Fruit fly (Drosophila melanogaster) whole organism, prepupa: Measurements from ENCODE around the gene gskt.

ENCODE experiments used
- CG10631 ChIP-seq: fragments of 200-800 bp; sonication (Bioruptor generic); optimal IDR thresholded peaks from 2 replicates; lab custom pipeline; 2016; ENCODE audit warnings: missing biosample characterization, missing genetic modification characterization
- CG10669 ChIP-seq: fragments of 200-800 bp; sonication (Bioruptor generic); optimal IDR thresholded peaks from 3 replicates; lab custom pipeline; 2018; ENCODE audit warnings: missing biosample characterization, mild to moderate bottlenecking, missing genetic modification characterization, moderate library complexity
- CG11762 ChIP-seq: fragments of 200-800 bp; sonication (Bioruptor generic); optimal IDR thresholded peaks from 3 replicates; lab custom pipeline; 2016; ENCODE audit warnings: missing biosample characterization, missing genetic modification characterization; ENCODE audit not compliant: insufficient read depth
- CG11902 ChIP-seq: fragments of 200-800 bp; sonication (Bioruptor generic); optimal IDR thresholded peaks from 3 replicates; lab custom pipeline; 2016; ENCODE audit warnings: missing biosample characterization, missing genetic modification characterization
- CG15336 ChIP-seq: fragments of 200-800 bp; sonication (Bioruptor generic); IDR thresholded peaks from 2 replicates; pipeline ENCODE4 v1.3.6; 2022; ENCODE audit warnings: missing biosample characterization, missing genetic modification characterization
- CG1621 ChIP-seq: fragments of 200-800 bp; sonication (Bioruptor generic); optimal IDR thresholded peaks from 3 replicates; lab custom pipeline; 2018; ENCODE audit warnings: missing biosample characterization, mild to moderate bottlenecking, missing genetic modification characterization
- CG16779 ChIP-seq: fragments of 200-800 bp; sonication (Bioruptor generic); optimal IDR thresholded peaks from 3 replicates; lab custom pipeline; 2017; ENCODE audit warnings: missing biosample characterization, mild to moderate bottlenecking, missing genetic modification characterization
- CG3032 ChIP-seq: fragments of 200-800 bp; optimal IDR thresholded peaks from 2 replicates; lab custom pipeline; 2019; ENCODE audit warnings: missing biosample characterization, mild to moderate bottlenecking, missing genetic modification characterization, moderate library complexity
- CG31627 ChIP-seq: fragments of 200-800 bp; sonication (Bioruptor generic); optimal IDR thresholded peaks from 3 replicates; lab custom pipeline; 2016; ENCODE audit warnings: missing biosample characterization, missing genetic modification characterization
- CG32006 ChIP-seq: fragments of 200-800 bp; sonication (Bioruptor generic); optimal IDR thresholded peaks from 3 replicates; lab custom pipeline; 2017; ENCODE audit warnings: missing biosample characterization, mild to moderate bottlenecking, missing genetic modification characterization
- CG34406 ChIP-seq: fragments of 200-800 bp; sonication (Bioruptor generic); optimal IDR thresholded peaks from 3 replicates; lab custom pipeline; 2016; ENCODE audit warnings: missing biosample characterization, missing genetic modification characterization
- CG6276 ChIP-seq: fragments of 200-800 bp; sonication (Bioruptor generic); optimal IDR thresholded peaks from 2 replicates; lab custom pipeline; 2017; ENCODE audit warnings: missing biosample characterization, mild to moderate bottlenecking, missing genetic modification characterization
- CG6808 ChIP-seq: fragments of 200-800 bp; sonication (Bioruptor generic); optimal IDR thresholded peaks from 3 replicates; lab custom pipeline; 2017; ENCODE audit warnings: missing biosample characterization, missing genetic modification characterization, mild to moderate bottlenecking, moderate library complexity, missing genetic modification reagents
- CG7368 ChIP-seq: fragments of 200-800 bp; sonication (Bioruptor generic); optimal IDR thresholded peaks from 3 replicates; lab custom pipeline; 2016; ENCODE audit warnings: missing biosample characterization, missing genetic modification characterization
- CG8119 ChIP-seq: fragments of 200-800 bp; sonication (Bioruptor generic); IDR thresholded peaks from 3 replicates; pipeline ENCODE4 v1.3.6; 2022; ENCODE audit warnings: missing biosample characterization, missing genetic modification characterization
- CG8632 ChIP-seq: fragments of 200-800 bp; sonication (Bioruptor generic); optimal IDR thresholded peaks from 3 replicates; lab custom pipeline; 2016; ENCODE audit warnings: missing biosample characterization, missing genetic modification characterization
- CG9139 ChIP-seq: fragments of 200-800 bp; sonication (Bioruptor generic); optimal IDR thresholded peaks from 3 replicates; lab custom pipeline; 2017; ENCODE audit warnings: missing biosample characterization, mild to moderate bottlenecking, missing genetic modification characterization
- Eip75B ChIP-seq: fragments of 200-800 bp; sonication (Bioruptor generic); optimal IDR thresholded peaks from 3 replicates; lab custom pipeline; 2016; ENCODE audit warnings: missing biosample characterization, missing genetic modification characterization
- Eip93F ChIP-seq: fragments of 200-800 bp; sonication (Bioruptor generic); optimal IDR thresholded peaks from 2 replicates; lab custom pipeline; 2016; ENCODE audit warnings: missing biosample characterization, mild to moderate bottlenecking, missing genetic modification characterization
- Ets21C ChIP-seq: fragments of 200-800 bp; sonication (Bioruptor generic); optimal IDR thresholded peaks from 3 replicates; lab custom pipeline; 2016; ENCODE audit warnings: missing biosample characterization, missing genetic modification characterization
- Ets96B ChIP-seq: fragments of 200-800 bp; optimal IDR thresholded peaks from 2 replicates; lab custom pipeline; 2019; ENCODE audit warnings: missing biosample characterization, mild to moderate bottlenecking, missing genetic modification characterization, moderate library complexity
- Gug ChIP-seq: fragments of 200-800 bp; sonication (Bioruptor generic); IDR thresholded peaks from 2 replicates; pipeline ENCODE4 v1.3.6; 2022; ENCODE audit warnings: missing biosample characterization, missing genetic modification characterization
- Hr38 ChIP-seq: sonication (Bioruptor generic); optimal IDR thresholded peaks from 2 replicates; lab custom pipeline; 2016; ENCODE audit warnings: missing biosample characterization, missing genetic modification characterization
- Hr39 ChIP-seq: fragments of 200-800 bp; sonication (Bioruptor generic); optimal IDR thresholded peaks from 2 replicates; lab custom pipeline; 2016; ENCODE audit warnings: missing biosample characterization, missing genetic modification characterization
- Hr4 ChIP-seq: fragments of 200-800 bp; sonication (Bioruptor generic); optimal IDR thresholded peaks from 3 replicates; lab custom pipeline; 2016; ENCODE audit warnings: missing biosample characterization, missing genetic modification characterization
- Met ChIP-seq: fragments of 200-800 bp; sonication (Bioruptor generic); optimal IDR thresholded peaks from 3 replicates; lab custom pipeline; 2016; ENCODE audit warnings: missing biosample characterization, missing genetic modification characterization
- Smox ChIP-seq: fragments of 200-800 bp; sonication (Bioruptor generic); optimal IDR thresholded peaks from 3 replicates; lab custom pipeline; 2016; ENCODE audit warnings: missing biosample characterization, missing genetic modification characterization
- Sox102F ChIP-seq: fragments of 200-800 bp; sonication (Bioruptor generic); optimal IDR thresholded peaks from 2 replicates; lab custom pipeline; 2016; ENCODE audit warnings: missing biosample characterization, mild to moderate bottlenecking, missing genetic modification characterization
- achi ChIP-seq: fragments of 200-800 bp; sonication (Bioruptor generic); optimal IDR thresholded peaks from 3 replicates; lab custom pipeline; 2016; ENCODE audit warnings: missing biosample characterization, missing genetic modification characterization
- dac ChIP-seq: fragments of 200-800 bp; sonication (Bioruptor generic); optimal IDR thresholded peaks from 2 replicates; lab custom pipeline; 2017; ENCODE audit warnings: missing biosample characterization, mild to moderate bottlenecking, missing genetic modification characterization
- dsx ChIP-seq: fragments of 200-800 bp; optimal IDR thresholded peaks from 3 replicates; lab custom pipeline; 2019; ENCODE audit warnings: missing biosample characterization, mild to moderate bottlenecking, missing genetic modification characterization, moderate library complexity; ENCODE audit not compliant: poor library complexity, severe bottlenecking
- eg ChIP-seq: fragments of 200-800 bp; sonication (Bioruptor generic); IDR thresholded peaks from 3 replicates; pipeline ENCODE4 v1.3.6; 2022; ENCODE audit warnings: missing biosample characterization, missing genetic modification characterization
- esn ChIP-seq: fragments of 200-800 bp; sonication (Bioruptor generic); optimal IDR thresholded peaks from 2 replicates; lab custom pipeline; 2016; ENCODE audit warnings: missing biosample characterization, mild to moderate bottlenecking, missing genetic modification characterization, moderate library complexity
- fd59A ChIP-seq: fragments of 200-800 bp; sonication (Bioruptor generic); optimal IDR thresholded peaks from 2 replicates; lab custom pipeline; 2017; ENCODE audit warnings: missing biosample characterization, mild to moderate bottlenecking, missing genetic modification characterization, missing genetic modification reagents
- fd85E ChIP-seq: fragments of 200-800 bp; sonication (Bioruptor generic); optimal IDR thresholded peaks from 3 replicates; lab custom pipeline; 2016; ENCODE audit warnings: missing biosample characterization, missing genetic modification characterization
- fkh ChIP-seq: fragments of 200-800 bp; sonication (Bioruptor generic); optimal IDR thresholded peaks from 3 replicates; lab custom pipeline; 2017; ENCODE audit warnings: missing biosample characterization, mild to moderate bottlenecking, missing genetic modification characterization, moderate library complexity
- lz ChIP-seq: fragments of 200-800 bp; sonication (Bioruptor generic); optimal IDR thresholded peaks from 3 replicates; lab custom pipeline; 2016; ENCODE audit warnings: missing biosample characterization, missing genetic modification characterization
- net ChIP-seq: fragments of 200-800 bp; sonication (Bioruptor generic); optimal IDR thresholded peaks from 3 replicates; lab custom pipeline; 2016; ENCODE audit warnings: missing biosample characterization, missing genetic modification characterization
- pdm3 ChIP-seq: fragments of 200-800 bp; sonication (Bioruptor generic); optimal IDR thresholded peaks from 3 replicates; lab custom pipeline; 2016; ENCODE audit warnings: missing biosample characterization, missing genetic modification characterization
- spab ChIP-seq: fragments of 200-800 bp; sonication (Bioruptor generic); optimal IDR thresholded peaks from 2 replicates; lab custom pipeline; 2017; ENCODE audit warnings: missing biosample characterization, mild to moderate bottlenecking, missing genetic modification characterization, missing genetic modification reagents
- ss ChIP-seq, 2 experiments: fragments of 200-800 bp; sonication (Bioruptor generic); optimal IDR thresholded peaks; 2 replicates in 1 of 2; 3 replicates in 1 of 2; lab custom pipeline; 2017 to 2018; ENCODE audit warnings: mild to moderate bottlenecking in 2 of 2, missing biosample characterization in 2 of 2, missing genetic modification characterization in 2 of 2, moderate library complexity in 1 of 2
- svp ChIP-seq: fragments of 200-800 bp; sonication (Bioruptor generic); peaks from one replicate; lab custom pipeline; 2016; ENCODE audit warnings: missing biosample characterization, missing genetic modification characterization
- topi ChIP-seq: fragments of 200-800 bp; sonication (Bioruptor generic); optimal IDR thresholded peaks from 3 replicates; lab custom pipeline; 2016; ENCODE audit warnings: missing biosample characterization, missing genetic modification characterization
- vri ChIP-seq: fragments of 200-800 bp; sonication (Bioruptor generic); optimal IDR thresholded peaks from 3 replicates; lab custom pipeline; 2016; ENCODE audit warnings: missing biosample characterization, mild to moderate bottlenecking, missing genetic modification characterization

The gskt gene

DNA sequence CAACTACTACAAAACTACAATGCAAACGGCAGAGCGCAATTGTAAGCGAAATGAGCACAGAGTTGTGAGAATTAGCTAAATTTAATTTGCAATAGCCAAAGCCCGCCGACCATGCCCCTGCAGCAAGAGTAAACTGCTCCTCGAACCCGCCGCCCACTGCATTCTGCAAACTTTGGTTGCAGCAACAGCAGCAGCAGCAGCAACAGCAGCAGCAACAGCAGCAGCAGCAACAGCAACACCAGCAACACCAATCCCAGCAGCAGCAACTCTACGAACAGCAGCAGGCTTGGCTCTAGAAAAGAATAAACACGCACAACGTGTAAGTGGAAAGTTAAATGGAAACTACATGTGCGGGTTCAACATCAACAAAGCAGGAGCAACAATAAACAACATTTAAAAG, 2.0 kb upstream of the gskt start:
- no peak for TF ChIP-seq CG34406
- no peak for TF ChIP-seq vri (GFP tag; lab: Kevin White, UChicago)
- no peak for TF ChIP-seq CG11902 (GFP tag; lab: Kevin White, UChicago)
- TF ChIP-seq CG8632 (GFP tag; lab: Kevin White, UChicago): no peak
- no peak for TF ChIP-seq ss (GFP tag; optimal IDR thresholded peaks at IDR 0.05; lab: Kevin White, UChicago)
- TF ChIP-seq lz (GFP tag; lab: Kevin White, UChicago): no peak
- no peak for TF ChIP-seq Hr4
- TF ChIP-seq achi (GFP tag; lab: Kevin White, UChicago): no peak
- TF ChIP-seq fd59A (GFP tag; lab: Kevin White, UChicago): no peak
- no peak for TF ChIP-seq CG31627 (GFP tag; lab: Kevin White, UChicago)
- TF ChIP-seq net: no peak

DNA sequence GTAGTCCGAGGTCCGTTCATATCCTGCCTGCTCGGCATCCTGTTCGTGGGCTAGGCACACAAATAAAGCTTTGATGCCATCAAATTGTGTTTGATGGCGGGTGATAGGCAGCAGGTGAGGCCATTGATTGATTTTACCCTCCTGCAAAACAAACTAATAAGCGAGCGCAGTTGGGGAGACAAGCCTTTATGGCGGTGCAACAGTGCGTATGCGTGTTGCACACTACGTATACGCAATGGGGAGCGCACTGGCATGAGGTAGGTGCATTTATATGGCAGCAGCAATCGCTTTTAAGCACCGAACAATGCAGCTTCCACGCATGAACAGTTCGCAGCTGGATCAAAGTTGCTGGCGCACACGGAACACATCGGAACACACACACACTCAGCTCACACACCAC, 8.3 kb downstream of the gskt start:
- TF ChIP-seq CG6276 (GFP tag; lab: Kevin White, UChicago) (no peak), lz (GFP tag; lab: Kevin White, UChicago) (no peak), Eip93F (GFP tag; lab: Kevin White, UChicago) (no peak), Gug (GFP tag; lab: Robert Waterston, UW) (no peak), Hr4 (no peak), pdm3 (GFP tag; lab: Kevin White, UChicago) (no peak), CG11902 (GFP tag; lab: Kevin White, UChicago) (no peak), CG8632 (GFP tag; lab: Kevin White, UChicago) (no peak), CG10669 (GFP tag; lab: Kevin White, UChicago) (no peak), dsx (GFP tag; lab: Kevin White, UChicago) (no peak), spab (GFP tag; lab: Kevin White, UChicago) (no peak), fkh (no peak)

DNA sequence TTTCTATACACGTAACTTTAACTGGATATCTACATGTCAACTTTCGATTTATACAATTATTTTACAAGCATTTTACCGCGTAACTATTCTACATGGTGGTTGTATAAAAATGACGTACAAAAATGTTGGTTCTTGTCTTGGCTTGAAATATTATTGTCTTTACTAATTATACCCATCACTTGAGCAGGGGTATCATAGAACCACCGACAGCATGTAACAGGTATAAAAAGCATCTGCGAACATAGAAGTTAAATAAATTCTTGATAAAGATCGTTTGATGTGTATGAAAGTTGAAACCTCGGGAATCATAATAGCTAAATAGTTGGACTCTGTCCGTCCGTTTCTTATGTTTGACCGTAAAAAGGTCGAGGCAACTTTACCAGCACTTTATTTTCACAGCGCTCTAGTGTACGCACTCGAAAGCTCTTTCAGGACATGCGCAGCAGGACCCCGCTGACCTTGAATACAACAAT, 9.0 kb downstream of the gskt start:
- TF ChIP-seq Eip75B: peak; percentile 79
- TF ChIP-seq CG9139 (GFP tag; lab: Kevin White, UChicago): no peak
- peak; percentile 74 for TF ChIP-seq CG34406
- TF ChIP-seq CG6808 (GFP tag; lab: Kevin White, UChicago): peak; percentile 12
- peak; percentile 32 for TF ChIP-seq CG10669 (GFP tag; lab: Kevin White, UChicago)
- peak; percentile 73 for TF ChIP-seq Hr39 (GFP tag; lab: Kevin White, UChicago)
- peak; percentile 61 for TF ChIP-seq CG16779 (tag; lab: Kevin White, UChicago)
- TF ChIP-seq CG7368 (GFP tag; lab: Kevin White, UChicago): no peak
- TF ChIP-seq Ets96B (tag; lab: Kevin White, UChicago): peak; percentile 60
- peak; percentile 48 for TF ChIP-seq Eip93F (GFP tag; lab: Kevin White, UChicago)
- TF ChIP-seq fd59A (GFP tag; lab: Kevin White, UChicago): peak; percentile 39
- TF ChIP-seq eg (GFP tag; lab: Robert Waterston, UW): peak; percentile 85
- TF ChIP-seq CG1621 (tag; lab: Kevin White, UChicago): peak; percentile 61
- TF ChIP-seq Sox102F (GFP tag; lab: Kevin White, UChicago): peak; percentile 84
- no peak for TF ChIP-seq ss (GFP tag; optimal IDR thresholded peaks at IDR 0.05; lab: Kevin White, UChicago)
- peak; percentile 57 for TF ChIP-seq CG10631
- TF ChIP-seq CG32006 (GFP tag; lab: Kevin White, UChicago): peak; percentile 72
- peak; percentile 63 for TF ChIP-seq CG8119 (GFP tag; lab: Robert Waterston, UW)
- peak; percentile 24 for TF ChIP-seq dsx (GFP tag; lab: Kevin White, UChicago)
- TF ChIP-seq CG8632 (GFP tag; lab: Kevin White, UChicago): peak; percentile 65
- TF ChIP-seq svp (GFP tag; lab: Kevin White, UChicago): peak; percentile 84
- peak; percentile 41 for TF ChIP-seq Ets21C
- TF ChIP-seq net: peak; percentile 67
- peak; percentile 85 for TF ChIP-seq lz (GFP tag; lab: Kevin White, UChicago)
- peak; percentile 87 for TF ChIP-seq esn (GFP tag; lab: Kevin White, UChicago)
- TF ChIP-seq spab (GFP tag; lab: Kevin White, UChicago): no peak
- TF ChIP-seq fd85E: no peak
- TF ChIP-seq CG11762 (GFP tag; lab: Kevin White, UChicago): no peak
- no peak for TF ChIP-seq CG3032 (tag; lab: Kevin White, UChicago)
- peak; percentile 23 for TF ChIP-seq CG6276 (GFP tag; lab: Kevin White, UChicago)
- peak; percentile 55 for TF ChIP-seq Smox
- TF ChIP-seq Gug (GFP tag; lab: Robert Waterston, UW): peak; percentile 53; the same call in 1 of the 2 replicates
- no peak for TF ChIP-seq Hr38 (GFP tag; lab: Kevin White, UChicago)
- peak; percentile 75 for TF ChIP-seq CG15336
- peak; percentile 87 for TF ChIP-seq Met (GFP tag; lab: Kevin White, UChicago)
- TF ChIP-seq topi: peak; percentile 64
- TF ChIP-seq fkh: peak; percentile 21
- TF ChIP-seq dac: peak; percentile 64
